Fruit fly (Drosophila melanogaster) whole organism, embryonic: ENCODE results near the gene Charon.

ENCODE experiments used
- BtbVII ChIP-seq: fragments of 200-800 bp; sonication (Bioruptor generic); optimal IDR thresholded peaks from 3 replicates; lab custom pipeline; 2017; ENCODE audit warnings: missing biosample characterization, mild to moderate bottlenecking, missing genetic modification characterization
- C15 ChIP-seq: fragments of 200-800 bp; sonication (Bioruptor generic); IDR thresholded peaks from 3 replicates; pipeline ENCODE4 v1.3.6; 2022; ENCODE audit warnings: missing biosample characterization, missing genetic modification characterization
- CG10274 ChIP-seq: fragments of 200-800 bp; sonication (Bioruptor generic); optimal IDR thresholded peaks from 3 replicates; lab custom pipeline; 2017; ENCODE audit warnings: missing biosample characterization, mild to moderate bottlenecking, missing genetic modification characterization
- CG10431 ChIP-seq: fragments of 200-800 bp; sonication (Bioruptor generic); optimal IDR thresholded peaks from 3 replicates; lab custom pipeline; 2018; ENCODE audit warnings: missing biosample characterization, mild to moderate bottlenecking, missing genetic modification characterization
- CG17612 ChIP-seq: fragments of 200-800 bp; sonication (Bioruptor generic); IDR thresholded peaks from 2 replicates; pipeline ENCODE4 v1.3.6; 2022; ENCODE audit warnings: missing biosample characterization, missing genetic modification characterization
- CG17912 ChIP-seq: fragments of 200-800 bp; sonication (Bioruptor generic); optimal IDR thresholded peaks from 2 replicates; lab custom pipeline; 2018; ENCODE audit warnings: missing biosample characterization, mild to moderate bottlenecking, missing genetic modification characterization
- CG18599 ChIP-seq: fragments of 200-800 bp; sonication (Bioruptor generic); optimal IDR thresholded peaks from 3 replicates; lab custom pipeline; 2017; ENCODE audit warnings: missing biosample characterization, missing genetic modification characterization, mild to moderate bottlenecking, moderate library complexity, missing genetic modification reagents
- CG2199 ChIP-seq: fragments of 200-800 bp; sonication (Bioruptor generic); IDR thresholded peaks from 3 replicates; pipeline ENCODE4 v1.3.6; 2022; ENCODE audit warnings: missing biosample characterization, missing genetic modification characterization
- CG32767 ChIP-seq: fragments of 200-800 bp; sonication (Bioruptor generic); IDR thresholded peaks from 2 replicates; pipeline ENCODE4 v1.3.6; 2022; ENCODE audit warnings: missing biosample characterization, missing genetic modification characterization
- CG32772 ChIP-seq: fragments of 200-800 bp; sonication (Bioruptor generic); IDR thresholded peaks from 2 replicates; pipeline ENCODE4 v1.3.6; 2022; ENCODE audit warnings: missing biosample characterization, missing genetic modification characterization
- CG3281 ChIP-seq: fragments of 200-800 bp; sonication (Bioruptor generic); optimal IDR thresholded peaks from 3 replicates; lab custom pipeline; 2017; ENCODE audit warnings: missing biosample characterization, mild to moderate bottlenecking, missing genetic modification characterization
- CG34422 ChIP-seq: fragments of 200-800 bp; sonication (Bioruptor generic); IDR thresholded peaks from 3 replicates; pipeline ENCODE4 v1.3.6; 2022; ENCODE audit warnings: missing biosample characterization, missing genetic modification characterization
- CG3838 ChIP-seq: fragments of 200-800 bp; sonication (Bioruptor generic); optimal IDR thresholded peaks from 3 replicates; lab custom pipeline; 2016; ENCODE audit warnings: missing biosample characterization, missing genetic modification characterization
- CG4617 ChIP-seq: fragments of 200-800 bp; sonication (Bioruptor generic); optimal IDR thresholded peaks from 3 replicates; lab custom pipeline; 2016; ENCODE audit warnings: missing biosample characterization, missing genetic modification characterization, borderline replicate concordance
- CG7987 ChIP-seq: fragments of 200-800 bp; sonication (Bioruptor generic); optimal IDR thresholded peaks from 2 replicates; lab custom pipeline; 2018; ENCODE audit warnings: missing biosample characterization, mild to moderate bottlenecking, missing genetic modification characterization, moderate library complexity
- CG9876 ChIP-seq: fragments of 200-800 bp; sonication (Bioruptor generic); optimal IDR thresholded peaks from 2 replicates; lab custom pipeline; 2016; ENCODE audit warnings: missing biosample characterization, missing genetic modification characterization
- Med ChIP-seq: fragments of 200-800 bp; sonication (Bioruptor generic); peaks from one replicate; lab custom pipeline; 2016; ENCODE audit warnings: missing biosample characterization, missing genetic modification characterization, mild to moderate bottlenecking, inconsistent platforms, moderate library complexity
- Nf-YC ChIP-seq: fragments of 200-800 bp; optimal IDR thresholded peaks from 3 replicates; lab custom pipeline; 2019; ENCODE audit warnings: missing biosample characterization, mild to moderate bottlenecking, missing genetic modification characterization, moderate library complexity
- Pdp1 ChIP-seq, 2 experiments: fragments of 200-800 bp; sonication (Bioruptor generic); optimal IDR thresholded peaks; 3 replicates each; lab custom pipeline; 2016; ENCODE audit warnings: missing biosample characterization in 2 of 2, missing genetic modification characterization in 2 of 2, mild to moderate bottlenecking in 1 of 2, moderate library complexity in 1 of 2
- Rfx ChIP-seq: fragments of 200-800 bp; sonication (Bioruptor generic); IDR thresholded peaks from 2 replicates; pipeline ENCODE4 v1.3.6; 2022; ENCODE audit warnings: missing biosample characterization, missing genetic modification characterization
- Sin3A ChIP-seq: fragments of >200 bp; optimal IDR thresholded peaks from 2 replicates; lab custom pipeline; 2018
- Trl ChIP-seq, 3 experiments: fragments of >200 bp in 2 of 3; fragments of 200-800 bp in 1 of 3; sonication (Bioruptor generic) in 1 of 3; optimal IDR thresholded peaks; 2 replicates in 1 of 3; 3 replicates in 2 of 3; lab custom pipeline; 2016 to 2017; ENCODE audit warnings: missing biosample characterization in 1 of 3, missing genetic modification characterization in 1 of 3
- bsh ChIP-seq, 2 experiments: fragments of 200-800 bp; sonication (Bioruptor generic); optimal IDR thresholded peaks; 2 replicates each; lab custom pipeline; 2017 to 2018; ENCODE audit warnings: mild to moderate bottlenecking in 2 of 2, missing biosample characterization in 2 of 2, missing genetic modification characterization in 2 of 2, moderate library complexity in 1 of 2
- cato ChIP-seq: fragments of 200-800 bp; sonication (Bioruptor generic); optimal IDR thresholded peaks from 2 replicates; lab custom pipeline; 2016; ENCODE audit warnings: missing biosample characterization, missing genetic modification characterization, borderline replicate concordance
- cg ChIP-seq: fragments of 200-800 bp; sonication (Bioruptor generic); optimal IDR thresholded peaks from 3 replicates; lab custom pipeline; 2019; ENCODE audit warnings: missing biosample characterization, mild to moderate bottlenecking, missing genetic modification characterization, moderate library complexity
- chinmo ChIP-seq: fragments of 200-800 bp; sonication (Bioruptor generic); IDR thresholded peaks from 4 replicates; pipeline ENCODE4 v1.3.6; 2022; ENCODE audit warnings: missing biosample characterization, missing genetic modification characterization; ENCODE audit not compliant: partially characterized antibody
- corto ChIP-seq: fragments of 200-800 bp; sonication (Bioruptor generic); optimal IDR thresholded peaks from 2 replicates; lab custom pipeline; 2016; ENCODE audit warnings: missing biosample characterization, mild to moderate bottlenecking, missing genetic modification characterization, moderate library complexity
- crol ChIP-seq: fragments of 200-800 bp; sonication (Bioruptor generic); IDR thresholded peaks from 2 replicates; pipeline ENCODE4 v1.3.6; 2022; ENCODE audit warnings: missing biosample characterization, missing genetic modification characterization
- cwo ChIP-seq: fragments of 200-800 bp; sonication (Bioruptor generic); optimal IDR thresholded peaks from 3 replicates; lab custom pipeline; 2017; ENCODE audit warnings: missing biosample characterization, missing genetic modification characterization, mild to moderate bottlenecking, moderate library complexity, missing genetic modification reagents
- dysf ChIP-seq: fragments of 200-800 bp; sonication (Bioruptor generic); IDR thresholded peaks from 3 replicates; pipeline ENCODE4 v1.3.6; 2022; ENCODE audit warnings: missing biosample characterization, missing genetic modification characterization
- exex ChIP-seq: fragments of 200-800 bp; sonication (Bioruptor generic); optimal IDR thresholded peaks from 4 replicates; lab custom pipeline; 2018; ENCODE audit warnings: missing biosample characterization, mild to moderate bottlenecking, missing genetic modification characterization, moderate library complexity
- eyg ChIP-seq: fragments of 200-800 bp; sonication (Bioruptor generic); optimal IDR thresholded peaks from 3 replicates; lab custom pipeline; 2016; ENCODE audit warnings: missing biosample characterization, missing genetic modification characterization
- grn ChIP-seq: fragments of 200-800 bp; sonication (Bioruptor generic); optimal IDR thresholded peaks from 3 replicates; lab custom pipeline; 2017; ENCODE audit warnings: missing biosample characterization, missing genetic modification characterization
- lab ChIP-seq: fragments of 200-800 bp; sonication (Bioruptor generic); optimal IDR thresholded peaks from 3 replicates; lab custom pipeline; 2017; ENCODE audit warnings: missing biosample characterization, missing genetic modification characterization, mild to moderate bottlenecking, moderate library complexity, missing genetic modification reagents
- sd ChIP-seq: fragments of 200-800 bp; sonication (Bioruptor generic); optimal IDR thresholded peaks from 3 replicates; lab custom pipeline; 2018; ENCODE audit warnings: missing biosample characterization, mild to moderate bottlenecking, missing genetic modification characterization, moderate library complexity
- ssp ChIP-seq: fragments of 200-800 bp; sonication (Bioruptor generic); IDR thresholded peaks from 2 replicates; pipeline ENCODE4 v1.3.6; 2022; ENCODE audit warnings: missing biosample characterization, missing genetic modification characterization
- sug ChIP-seq: fragments of 200-800 bp; optimal IDR thresholded peaks from 2 replicates; lab custom pipeline; 2019; ENCODE audit warnings: missing biosample characterization, mild to moderate bottlenecking, missing genetic modification characterization, moderate library complexity
- vnd ChIP-seq: fragments of 200-800 bp; sonication (Bioruptor generic); IDR thresholded peaks from 3 replicates; pipeline ENCODE4 v1.3.6; 2022; ENCODE audit warnings: missing biosample characterization, missing genetic modification characterization; ENCODE audit not compliant: partially characterized antibody

Gene Charon

dm6 chr2L:1128344-1128931 lies 44.2 kb downstream of the Charon start (continued):
- TF ChIP-seq chinmo (GFP tag; lab: Robert Waterston, UW): 0 out of 4 replicates have a peak, but pooled peaks have one; percentile 35
- no peak for TF ChIP-seq Trl (optimal IDR thresholded peaks at IDR 0.05; lab: Kevin White, UChicago)
- no peak for TF ChIP-seq Trl (GFP tag; optimal IDR thresholded peaks at IDR 0.05; lab: Kevin White, UChicago)
- TF ChIP-seq BtbVII (GFP tag; lab: Kevin White, UChicago): no peak
- no peak for TF ChIP-seq bsh (GFP tag; optimal IDR thresholded peaks at IDR 0.05; lab: Kevin White, UChicago)
- TF ChIP-seq CG4617 (GFP tag; lab: Kevin White, UChicago): peak; percentile 20
- TF ChIP-seq Sin3A: peak; percentile 14
- TF ChIP-seq crol (GFP tag; lab: Robert Waterston, UW): peak; percentile 97
- TF ChIP-seq cg (GFP tag; lab: Kevin White, UChicago): peak; percentile 22

- peak; percentile 76 for TF ChIP-seq lab (GFP tag; lab: Kevin White, UChicago)
- peak; percentile 12 for TF ChIP-seq CG18599 (GFP tag; lab: Kevin White, UChicago)
- no peak for TF ChIP-seq CG3281
- TF ChIP-seq CG10274: peak; percentile 45
- peak; percentile 47 for TF ChIP-seq Med (GFP tag; lab: Kevin White, UChicago)
- no peak for TF ChIP-seq CG9876 (GFP tag; lab: Kevin White, UChicago)
- no peak for TF ChIP-seq crol (GFP tag; lab: Robert Waterston, UW)
- TF ChIP-seq CG7987 (GFP tag; lab: Kevin White, UChicago): peak; percentile 67
- peak; percentile 97 for TF ChIP-seq sug (tag; lab: Kevin White, UChicago)
- 0 out of 3 replicates have a peak, but pooled peaks have one; percentile 16 for TF ChIP-seq dysf
- peak; percentile 99 for TF ChIP-seq cwo (GFP tag; lab: Kevin White, UChicago)
- TF ChIP-seq Rfx (GFP tag; lab: Robert Waterston, UW): no peak
- peak; percentile 60 for TF ChIP-seq grn
- peak; percentile 82 for TF ChIP-seq exex
- no peak for TF ChIP-seq cato (GFP tag; lab: Kevin White, UChicago)
- no peak for TF ChIP-seq CG3838 (GFP tag; lab: Kevin White, UChicago)
- no peak for TF ChIP-seq Nf-YC
Measured at dm6 chr2L:1127434-1128089, 45.0 kb downstream of the Charon start.

- TF ChIP-seq Rfx (GFP tag; lab: Robert Waterston, UW): no peak
- TF ChIP-seq CG32767 (GFP tag; lab: Robert Waterston, UW): no peak
- TF ChIP-seq C15: no peak
- no peak for TF ChIP-seq CG10431 (GFP tag; lab: Kevin White, UChicago)
- no peak for TF ChIP-seq vnd (GFP tag; lab: Robert Waterston, UW)
- TF ChIP-seq ssp: no peak
- TF ChIP-seq CG17912 (GFP tag; lab: Kevin White, UChicago): no peak
- no peak for TF ChIP-seq CG32772 (GFP tag; lab: Robert Waterston, UW)
- TF ChIP-seq Pdp1 (GFP tag; optimal IDR thresholded peaks at IDR 0.05; lab: Kevin White, UChicago): peak in 1 of 2 experiments; percentile 75
- no peak for TF ChIP-seq eyg
- TF ChIP-seq CG34422 (GFP tag; lab: Robert Waterston, UW): no peak
- no peak for TF ChIP-seq corto (GFP tag; lab: Kevin White, UChicago)
- TF ChIP-seq grn: peak; percentile 26
- peak; percentile 12 for TF ChIP-seq sd (tag; lab: Kevin White, UChicago)
- no peak for TF ChIP-seq CG2199 (GFP tag; lab: Robert Waterston, UW)
- TF ChIP-seq CG10274: no peak
- no peak for TF ChIP-seq CG17612 (GFP tag; lab: Robert Waterston, UW)
Measured at dm6 chr2L:1126527-1126926, 46.1 kb downstream of the Charon start.
